Worm (Caenorhabditis elegans) whole organism, mixed stage, embryonic: ENCODE measurements around the gene srt-39.

Experiments
- M03D4.4 ChIP-seq: sonication (generic microtip); optimal IDR thresholded peaks from 2 replicates; lab custom pipeline; 2017; ENCODE audit warnings: mild to moderate bottlenecking, missing genetic modification characterization, missing compliant biosample characterization
- bed-3 ChIP-seq: fragments of 200-800 bp; sonication (Bioruptor generic); optimal IDR thresholded peaks from 3 replicates; lab custom pipeline; 2018; ENCODE audit warnings: mild to moderate bottlenecking, missing genetic modification characterization, moderate library complexity, missing compliant biosample characterization
- blmp-1 ChIP-seq: fragments of 150-350 bp; optimal IDR thresholded peaks from 2 replicates; lab custom pipeline; 2014; ENCODE audit warnings: missing biosample characterization, missing genetic modification characterization
- ceh-39 ChIP-seq: fragments of 150-350 bp; optimal IDR thresholded peaks from 2 replicates; lab custom pipeline; 2014; ENCODE audit warnings: missing biosample characterization, missing genetic modification characterization
- ceh-43 ChIP-seq: fragments of 200-800 bp; sonication (Bioruptor generic); optimal IDR thresholded peaks from 2 replicates; lab custom pipeline; 2018; ENCODE audit warnings: mild to moderate bottlenecking, missing genetic modification characterization, moderate library complexity, missing compliant biosample characterization
- ceh-83 ChIP-seq: fragments of 200-800 bp; sonication (Bioruptor generic); optimal IDR thresholded peaks from 2 replicates; lab custom pipeline; 2018; ENCODE audit warnings: mild to moderate bottlenecking, missing genetic modification characterization, missing compliant biosample characterization
- ces-1 ChIP-seq: fragments of 150-350 bp; optimal IDR thresholded peaks from 2 replicates; lab custom pipeline; 2014; ENCODE audit warnings: missing biosample characterization, missing genetic modification reagents, missing genetic modification characterization
- drap-1 ChIP-seq: fragments of 200-800 bp; sonication (Bioruptor generic); optimal IDR thresholded peaks from 3 replicates; lab custom pipeline; 2018; ENCODE audit warnings: mild to moderate bottlenecking, missing genetic modification characterization, missing compliant biosample characterization
- elt-1 ChIP-seq: sonication (generic microtip); optimal IDR thresholded peaks from 2 replicates; lab custom pipeline; 2017; ENCODE audit warnings: missing genetic modification characterization, mild to moderate bottlenecking, missing compliant biosample characterization, antibody characterized with exemption, moderate library complexity, borderline replicate concordance; ENCODE audit not compliant: insufficient read depth
- elt-3 ChIP-seq: fragments of 150-350 bp; optimal IDR thresholded peaks from 2 replicates; lab custom pipeline; 2014; ENCODE audit warnings: missing biosample characterization, missing genetic modification characterization
- flh-1 ChIP-seq: fragments of 200-800 bp; sonication (Bioruptor generic); optimal IDR thresholded peaks from 2 replicates; lab custom pipeline; 2018; ENCODE audit warnings: mild to moderate bottlenecking, missing genetic modification characterization, moderate library complexity, missing compliant biosample characterization
- ham-2 ChIP-seq: fragments of 200-800 bp; sonication (Bioruptor generic); optimal IDR thresholded peaks from 2 replicates; lab custom pipeline; 2018; ENCODE audit warnings: mild to moderate bottlenecking, missing genetic modification characterization, missing compliant biosample characterization
- hlh-1 ChIP-seq: fragments of 150-350 bp; optimal IDR thresholded peaks from 2 replicates; lab custom pipeline; 2014; ENCODE audit warnings: missing biosample characterization, missing genetic modification reagents, missing genetic modification characterization
- lin-13 ChIP-seq: fragments of 150-350 bp; optimal IDR thresholded peaks from 2 replicates; lab custom pipeline; 2014; ENCODE audit warnings: missing biosample characterization, missing genetic modification characterization
- lsy-2 ChIP-seq: fragments of 150-350 bp; optimal IDR thresholded peaks from 2 replicates; lab custom pipeline; 2014; ENCODE audit warnings: missing biosample characterization, missing genetic modification characterization
- mab-5 ChIP-seq: fragments of 150-350 bp; optimal IDR thresholded peaks from 2 replicates; lab custom pipeline; 2014; ENCODE audit warnings: missing biosample characterization, missing genetic modification characterization
- mep-1 ChIP-seq: fragments of 150-350 bp; optimal IDR thresholded peaks from 2 replicates; lab custom pipeline; 2017; ENCODE audit warnings: missing biosample characterization, missing genetic modification reagents, missing genetic modification characterization, inconsistent platforms
- nhr-12 ChIP-seq: fragments of 150-350 bp; optimal IDR thresholded peaks from 2 replicates; lab custom pipeline; 2014; ENCODE audit warnings: missing biosample characterization, missing genetic modification characterization
- nhr-2 ChIP-seq: fragments of 150-350 bp; optimal IDR thresholded peaks from 2 replicates; lab custom pipeline; 2014; ENCODE audit warnings: missing biosample characterization, missing genetic modification characterization
- nhr-76 ChIP-seq: sonication (generic microtip); optimal IDR thresholded peaks from 2 replicates; lab custom pipeline; 2017; ENCODE audit warnings: missing biosample characterization, missing genetic modification characterization
- pha-4 ChIP-seq: fragments of 150-350 bp; optimal IDR thresholded peaks from 2 replicates; lab custom pipeline; 2018; ENCODE audit warnings: missing biosample characterization, missing genetic modification reagents, missing genetic modification characterization
- sem-2 ChIP-seq: fragments of 200-800 bp; sonication (Bioruptor generic); optimal IDR thresholded peaks from 2 replicates; lab custom pipeline; 2018; ENCODE audit warnings: mild to moderate bottlenecking, missing genetic modification characterization, missing compliant biosample characterization
- snpc-4 ChIP-seq: fragments of 150-350 bp; optimal IDR thresholded peaks from 2 replicates; lab custom pipeline; 2014; ENCODE audit warnings: missing biosample characterization, missing genetic modification characterization
- sptf-1 ChIP-seq: sonication (generic microtip); optimal IDR thresholded peaks from 2 replicates; lab custom pipeline; 2017; ENCODE audit warnings: mild to moderate bottlenecking, missing genetic modification characterization, moderate library complexity, missing compliant biosample characterization
- tbx-8 ChIP-seq: fragments of 200-800 bp; sonication (Bioruptor generic); optimal IDR thresholded peaks from 2 replicates; lab custom pipeline; 2018; ENCODE audit warnings: mild to moderate bottlenecking, missing genetic modification characterization, moderate library complexity, missing compliant biosample characterization
- unc-120 ChIP-seq: sonication (generic microtip); optimal IDR thresholded peaks from 2 replicates; lab custom pipeline; 2017; ENCODE audit warnings: missing genetic modification characterization, missing compliant biosample characterization; ENCODE audit not compliant: poor library complexity, severe bottlenecking
- unc-39 ChIP-seq: fragments of 150-350 bp; optimal IDR thresholded peaks from 2 replicates; lab custom pipeline; 2014; ENCODE audit warnings: missing biosample characterization, missing genetic modification characterization
- unc-62 ChIP-seq: fragments of 150-350 bp; optimal IDR thresholded peaks from 2 replicates; lab custom pipeline; 2014; ENCODE audit warnings: missing biosample characterization, missing genetic modification reagents, missing genetic modification characterization
- zip-8 ChIP-seq: fragments of 150-350 bp; optimal IDR thresholded peaks from 2 replicates; lab custom pipeline; 2014; ENCODE audit warnings: missing biosample characterization, missing genetic modification characterization
- ztf-11 ChIP-seq: fragments of 150-350 bp; optimal IDR thresholded peaks from 2 replicates; lab custom pipeline; 2014; ENCODE audit warnings: missing biosample characterization, missing genetic modification characterization

Gene srt-39

ce11 chrV:12475360-12475759 lies 9.3 kb upstream of the srt-39 start:
- TF ChIP-seq unc-39 (tag; lab: Kevin White, UChicago): no peak
- TF ChIP-seq ceh-43 (GFP tag; lab: Kevin White, UChicago): no peak
- TF ChIP-seq elt-1 (tag; lab: Kevin White, UChicago): no peak
- TF ChIP-seq flh-1 (GFP tag; lab: Kevin White, UChicago): no peak
- TF ChIP-seq lsy-2 (tag; lab: Kevin White, UChicago): no peak
- no peak for TF ChIP-seq sptf-1 (tag; lab: Kevin White, UChicago)
- TF ChIP-seq ceh-83 (GFP tag; lab: Kevin White, UChicago): no peak
- TF ChIP-seq M03D4.4 (tag; lab: Kevin White, UChicago): no peak
- no peak for TF ChIP-seq sem-2 (GFP tag; lab: Kevin White, UChicago)
- no peak for TF ChIP-seq ztf-11 (tag; lab: Kevin White, UChicago)
- TF ChIP-seq tbx-8: no peak
- no peak for TF ChIP-seq pha-4 (tag; lab: Kevin White, UChicago)
- TF ChIP-seq nhr-2 (tag; lab: Kevin White, UChicago): no peak
- no peak for TF ChIP-seq ceh-39 (tag; lab: Kevin White, UChicago)
- no peak for TF ChIP-seq nhr-76 (tag; lab: Kevin White, UChicago)

- no peak for TF ChIP-seq sem-2 (GFP tag; lab: Kevin White, UChicago)
- no peak for TF ChIP-seq blmp-1 (tag; lab: Kevin White, UChicago)
- TF ChIP-seq unc-120 (tag; lab: Kevin White, UChicago): peak; percentile 72
- no peak for TF ChIP-seq tbx-8
- no peak for TF ChIP-seq nhr-12
- TF ChIP-seq ham-2: no peak
- no peak for TF ChIP-seq mab-5 (tag; lab: Kevin White, UChicago)
- TF ChIP-seq pha-4 (tag; lab: Kevin White, UChicago): no peak
- no peak for TF ChIP-seq lsy-2 (tag; lab: Kevin White, UChicago)
- no peak for TF ChIP-seq zip-8
- TF ChIP-seq unc-62 (GFP tag; lab: Kevin White, UChicago): peak; percentile 34
- TF ChIP-seq hlh-1 (tag; lab: Kevin White, UChicago): peak; percentile 22
Measured at ce11 chrV:12477139-12477538, 7.5 kb upstream of the srt-39 start.

ce11 chrV:12478111-12478510 lies 6.6 kb upstream of the srt-39 start, which contains the start of gene atn-1:
TSS of gene atn-1 (plus strand) at chrV:12478411.
- TF ChIP-seq unc-62 (GFP tag; lab: Kevin White, UChicago) (no peak), ham-2 (peak; percentile 9), elt-3 (tag; lab: Kevin White, UChicago) (no peak), lin-13 (no peak)

ce11 chrV:12478990-12479389 lies 5.7 kb upstream of the srt-39 start:
- no peak for TF ChIP-seq mep-1 (tag; lab: Kevin White, UChicago)
- peak; percentile 27 for TF ChIP-seq unc-120 (tag; lab: Kevin White, UChicago)
- TF ChIP-seq hlh-1 (tag; lab: Kevin White, UChicago): peak; percentile 54

- TF ChIP-seq ceh-83 (GFP tag; lab: Kevin White, UChicago) (no peak), pha-4 (tag; lab: Kevin White, UChicago) (peak; percentile 40)
Measured at ce11 chrV:12486934-12487333, 2.2 kb downstream of the srt-39 start, which contains the start of gene inx-11. TSS of gene inx-11 (plus strand) at chrV:12487234.

ce11 chrV:12488002-12488401 lies 3.3 kb downstream of the srt-39 start:
- TF ChIP-seq ham-2 (no peak), nhr-12 (no peak), ceh-83 (GFP tag; lab: Kevin White, UChicago) (no peak), ceh-39 (tag; lab: Kevin White, UChicago) (no peak), tbx-8 (no peak)
- TF ChIP-seq, all 35 proteins: peak for 0

ce11 chrV:12491070-12491643 lies 6.5 kb downstream of the srt-39 start:
- TF ChIP-seq ces-1 (GFP tag; lab: Kevin White, UChicago): no peak
- no peak for TF ChIP-seq ztf-11 (tag; lab: Kevin White, UChicago)
- no peak for TF ChIP-seq snpc-4 (tag; lab: Kevin White, UChicago)
- no peak for TF ChIP-seq bed-3 (GFP tag; lab: Kevin White, UChicago)
- no peak for TF ChIP-seq ceh-43 (GFP tag; lab: Kevin White, UChicago)
- TF ChIP-seq unc-62 (GFP tag; lab: Kevin White, UChicago): no peak
- TF ChIP-seq mab-5 (tag; lab: Kevin White, UChicago): no peak
- TF ChIP-seq pha-4 (tag; lab: Kevin White, UChicago): no peak
- no peak for TF ChIP-seq drap-1 (GFP tag; lab: Kevin White, UChicago)
- no peak for TF ChIP-seq lsy-2 (tag; lab: Kevin White, UChicago)
- no peak for TF ChIP-seq nhr-12
- TF ChIP-seq mep-1 (tag; lab: Kevin White, UChicago): no peak
- TF ChIP-seq lin-13: no peak
- TF ChIP-seq sptf-1 (tag; lab: Kevin White, UChicago): no peak
- no peak for TF ChIP-seq blmp-1 (tag; lab: Kevin White, UChicago)
- TF ChIP-seq, all 35 proteins: peak for 0
